Worm (Caenorhabditis elegans): ENCODE results near the gene ptc-1.

ce11 chrII:7845571-7846236 is 47.3 kb upstream of the ptc-1 start, which contains the start of gene T09A5.4:
- TF ChIP-seq ceh-82 (tag; optimal IDR thresholded peaks at IDR 0.05) (no peak), zag-1 (tag; optimal IDR thresholded peaks at IDR 0.05) (no peak), ztf-11 (tag; optimal IDR thresholded peaks at IDR 0.05) (no peak), tbx-2 (tag; optimal IDR thresholded peaks at IDR 0.05) (no peak), elt-3 (tag; optimal IDR thresholded peaks at IDR 0.05) (no peak), elt-1 (tag; optimal IDR thresholded peaks at IDR 0.05) (no peak), egl-27 (tag; optimal IDR thresholded peaks at IDR 0.05) (no peak), nhr-28 (tag; optimal IDR thresholded peaks at IDR 0.05) (no peak), ceh-16 (tag; optimal IDR thresholded peaks at IDR 0.05) (no peak)

All from whole organism, L3 larva.